Fruit fly (Drosophila melanogaster): ENCODE data around the gene NimC4.

NimC4 gene

DNA sequence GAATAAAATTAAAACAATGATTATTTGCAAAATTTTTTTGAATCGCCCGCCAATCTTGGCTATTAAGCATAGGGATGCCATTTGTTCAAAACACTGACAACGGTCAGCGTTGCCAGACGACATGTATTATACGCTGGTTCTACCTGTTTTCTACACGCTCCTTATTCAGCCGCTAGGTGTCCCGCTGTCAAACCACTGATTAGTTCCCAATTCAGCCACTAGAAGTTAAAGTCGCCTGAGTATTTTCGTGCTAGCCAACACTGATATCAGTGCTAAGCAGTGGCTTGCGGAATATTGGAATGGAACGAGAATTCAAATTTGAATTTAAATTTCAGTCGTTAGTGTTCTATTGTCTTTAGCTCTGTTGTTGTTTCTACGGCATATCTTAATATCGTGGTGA, 47.2 kb downstream of the NimC4 start (continued):
- TF ChIP-seq Taf1 (GFP tag; IDR thresholded peaks at IDR 0.05): no peak
- no peak for TF ChIP-seq CG10979 (tag; optimal IDR thresholded peaks at IDR 0.05)
- TF ChIP-seq Six4 (GFP tag; optimal IDR thresholded peaks at IDR 0.05): no peak
- TF ChIP-seq Ets65A (GFP tag): peak; percentile 95
- TF ChIP-seq CG43689 (GFP tag; IDR thresholded peaks at IDR 0.05): no peak
- TF ChIP-seq Mrtf (GFP tag; IDR thresholded peaks at IDR 0.05): peak; percentile 60; the same call in 2 of the 3 replicates
- TF ChIP-seq CG17328 (GFP tag; IDR thresholded peaks at IDR 0.05): peak; percentile 55
- no peak for TF ChIP-seq CG12104 (GFP tag; optimal IDR thresholded peaks at IDR 0.05)
- TF ChIP-seq Tbp (GFP tag; optimal IDR thresholded peaks at IDR 0.05): no peak
- peak; percentile 91 for TF ChIP-seq CG10267 (tag; optimal IDR thresholded peaks at IDR 0.05)
- no peak for TF ChIP-seq ftz-f1 (GFP tag; optimal IDR thresholded peaks at IDR 0.05)
- TF ChIP-seq D19B (GFP tag; optimal IDR thresholded peaks at IDR 0.05): no peak
- peak; percentile 75 for TF ChIP-seq CG6791 (GFP tag; IDR thresholded peaks at IDR 0.05; ENCODE audit: partially characterized antibody)
- TF ChIP-seq pros (GFP tag; optimal IDR thresholded peaks at IDR 0.05): no peak
- no peak for TF ChIP-seq gsb (GFP tag; IDR thresholded peaks at IDR 0.05)
- TF ChIP-seq NC2α (GFP tag; optimal IDR thresholded peaks at IDR 0.05): no peak
- TF ChIP-seq Ptx1 (GFP tag; IDR thresholded peaks at IDR 0.05): no peak
- no peak for TF ChIP-seq BtbVII (GFP tag; optimal IDR thresholded peaks at IDR 0.05)
- TF ChIP-seq CG10274 (GFP tag; optimal IDR thresholded peaks at IDR 0.05): no peak
- TF ChIP-seq esg (GFP tag; conservative IDR thresholded peaks at IDR 0.05): no peak
- peak; percentile 66 for TF ChIP-seq ranshi (GFP tag; IDR thresholded peaks at IDR 0.05)
- TF ChIP-seq Xbp1 (GFP tag; optimal IDR thresholded peaks at IDR 0.05): peak; percentile 61
- TF ChIP-seq CG4854 (GFP tag; optimal IDR thresholded peaks at IDR 0.05): peak; percentile 2
- TF ChIP-seq CG9876 (GFP tag; optimal IDR thresholded peaks at IDR 0.05): peak; percentile 61
- TF ChIP-seq Poxn (GFP tag; IDR thresholded peaks at IDR 0.05): no peak
- TF ChIP-seq ac (GFP tag; optimal IDR thresholded peaks at IDR 0.05): no peak
- TF ChIP-seq tll (GFP tag; optimal IDR thresholded peaks at IDR 0.05): no peak
- no peak for TF ChIP-seq ERR (GFP tag; optimal IDR thresholded peaks at IDR 0.05)
- TF ChIP-seq Gug (GFP tag; IDR thresholded peaks at IDR 0.05): peak; percentile 62
- peak; percentile 1 for TF ChIP-seq CG4617 (GFP tag; optimal IDR thresholded peaks at IDR 0.05; ENCODE audit: borderline replicate concordance)
- TF ChIP-seq Sox100B (GFP tag; optimal IDR thresholded peaks at IDR 0.05): no peak
- no peak for TF ChIP-seq Doc2 (GFP tag; IDR thresholded peaks at IDR 0.05)
- TF ChIP-seq CG4360 (GFP tag; IDR thresholded peaks at IDR 0.05): no peak
- TF ChIP-seq ewg (GFP tag; optimal IDR thresholded peaks at IDR 0.05): no peak
- no peak for TF ChIP-seq CG2202 (tag; optimal IDR thresholded peaks at IDR 0.05)
- TF ChIP-seq Deaf1 (tag; optimal IDR thresholded peaks at IDR 0.05): no peak
- no peak for TF ChIP-seq Dfd (GFP tag; optimal IDR thresholded peaks at IDR 0.05)
- TF ChIP-seq H2.0 (GFP tag; IDR thresholded peaks at IDR 0.05): no peak; the same call in 1 of the 2 replicates
- peak; percentile 4 for TF ChIP-seq pnt (GFP tag; optimal IDR thresholded peaks at IDR 0.05)
- no peak for TF ChIP-seq eve (GFP tag; optimal IDR thresholded peaks at IDR 0.05)
- TF ChIP-seq sc (optimal IDR thresholded peaks at IDR 0.05): no peak
- no peak for TF ChIP-seq sc (GFP tag; optimal IDR thresholded peaks at IDR 0.05)
- TF ChIP-seq Dad (GFP tag; optimal IDR thresholded peaks at IDR 0.05): peak; percentile 56
- no peak for TF ChIP-seq CG1529 (GFP tag; optimal IDR thresholded peaks at IDR 0.05)
- no peak for TF ChIP-seq CG10431 (GFP tag; optimal IDR thresholded peaks at IDR 0.05)
- no peak for TF ChIP-seq Elba2 (GFP tag; optimal IDR thresholded peaks at IDR 0.05)
- TF ChIP-seq CG14965 (GFP tag; optimal IDR thresholded peaks at IDR 0.05; ENCODE audit: borderline replicate concordance): no peak
- peak; percentile 7 for TF ChIP-seq Atf-2 (GFP tag; optimal IDR thresholded peaks at IDR 0.05)
- no peak for TF ChIP-seq Dll (GFP tag; IDR thresholded peaks at IDR 0.05; ENCODE audit: partially characterized antibody)
- TF ChIP-seq CG18011 (GFP tag; optimal IDR thresholded peaks at IDR 0.05): no peak
- TF ChIP-seq ind (GFP tag; optimal IDR thresholded peaks at IDR 0.05): peak; percentile 35
- TF ChIP-seq Hsf (GFP tag; optimal IDR thresholded peaks at IDR 0.05): peak; percentile 35
- no peak for TF ChIP-seq tio (GFP tag; optimal IDR thresholded peaks at IDR 0.05)
